Fruit fly (Drosophila melanogaster) whole organism, prepupa: ENCODE results near the gene Elo68beta.

Experiments
- Blimp-1 ChIP-seq: fragments of 200-800 bp; sonication (Bioruptor generic); optimal IDR thresholded peaks from 3 replicates; lab custom pipeline; 2017; ENCODE audit warnings: missing biosample characterization, missing genetic modification characterization, mild to moderate bottlenecking, moderate library complexity, missing genetic modification reagents
- CG10631 ChIP-seq: fragments of 200-800 bp; sonication (Bioruptor generic); optimal IDR thresholded peaks from 2 replicates; lab custom pipeline; 2016; ENCODE audit warnings: missing biosample characterization, missing genetic modification characterization
- CG10669 ChIP-seq: fragments of 200-800 bp; sonication (Bioruptor generic); optimal IDR thresholded peaks from 3 replicates; lab custom pipeline; 2018; ENCODE audit warnings: missing biosample characterization, mild to moderate bottlenecking, missing genetic modification characterization, moderate library complexity
- CG11294 ChIP-seq: fragments of 200-800 bp; sonication (Bioruptor generic); IDR thresholded peaks from 2 replicates; pipeline ENCODE4 v1.3.6; 2022; ENCODE audit warnings: missing biosample characterization, missing genetic modification characterization
- CG15336 ChIP-seq: fragments of 200-800 bp; sonication (Bioruptor generic); IDR thresholded peaks from 2 replicates; pipeline ENCODE4 v1.3.6; 2022; ENCODE audit warnings: missing biosample characterization, missing genetic modification characterization
- CG1621 ChIP-seq: fragments of 200-800 bp; sonication (Bioruptor generic); optimal IDR thresholded peaks from 3 replicates; lab custom pipeline; 2018; ENCODE audit warnings: missing biosample characterization, mild to moderate bottlenecking, missing genetic modification characterization
- CG16779 ChIP-seq: fragments of 200-800 bp; sonication (Bioruptor generic); optimal IDR thresholded peaks from 3 replicates; lab custom pipeline; 2017; ENCODE audit warnings: missing biosample characterization, mild to moderate bottlenecking, missing genetic modification characterization
- CG3032 ChIP-seq: fragments of 200-800 bp; optimal IDR thresholded peaks from 2 replicates; lab custom pipeline; 2019; ENCODE audit warnings: missing biosample characterization, mild to moderate bottlenecking, missing genetic modification characterization, moderate library complexity
- CG31627 ChIP-seq: fragments of 200-800 bp; sonication (Bioruptor generic); optimal IDR thresholded peaks from 3 replicates; lab custom pipeline; 2016; ENCODE audit warnings: missing biosample characterization, missing genetic modification characterization
- CG32006 ChIP-seq: fragments of 200-800 bp; sonication (Bioruptor generic); optimal IDR thresholded peaks from 3 replicates; lab custom pipeline; 2017; ENCODE audit warnings: missing biosample characterization, mild to moderate bottlenecking, missing genetic modification characterization
- CG34406 ChIP-seq: fragments of 200-800 bp; sonication (Bioruptor generic); optimal IDR thresholded peaks from 3 replicates; lab custom pipeline; 2016; ENCODE audit warnings: missing biosample characterization, missing genetic modification characterization
- CG3919 ChIP-seq: fragments of 200-800 bp; sonication (Bioruptor generic); optimal IDR thresholded peaks from 3 replicates; lab custom pipeline; 2016; ENCODE audit warnings: missing biosample characterization, missing genetic modification characterization
- CG6163 ChIP-seq: fragments of 200-800 bp; sonication (Bioruptor generic); IDR thresholded peaks from 3 replicates; pipeline ENCODE4 v1.3.6; 2022; ENCODE audit warnings: missing biosample characterization, missing genetic modification characterization
- CG6792 ChIP-seq: fragments of 200-800 bp; sonication (Bioruptor generic); optimal IDR thresholded peaks from 3 replicates; lab custom pipeline; 2016; ENCODE audit warnings: missing biosample characterization, missing genetic modification characterization
- CG7368 ChIP-seq: fragments of 200-800 bp; sonication (Bioruptor generic); optimal IDR thresholded peaks from 3 replicates; lab custom pipeline; 2016; ENCODE audit warnings: missing biosample characterization, missing genetic modification characterization
- CG8119 ChIP-seq: fragments of 200-800 bp; sonication (Bioruptor generic); IDR thresholded peaks from 3 replicates; pipeline ENCODE4 v1.3.6; 2022; ENCODE audit warnings: missing biosample characterization, missing genetic modification characterization
- CG8632 ChIP-seq: fragments of 200-800 bp; sonication (Bioruptor generic); optimal IDR thresholded peaks from 3 replicates; lab custom pipeline; 2016; ENCODE audit warnings: missing biosample characterization, missing genetic modification characterization
- CG9139 ChIP-seq: fragments of 200-800 bp; sonication (Bioruptor generic); optimal IDR thresholded peaks from 3 replicates; lab custom pipeline; 2017; ENCODE audit warnings: missing biosample characterization, mild to moderate bottlenecking, missing genetic modification characterization
- Ets21C ChIP-seq: fragments of 200-800 bp; sonication (Bioruptor generic); optimal IDR thresholded peaks from 3 replicates; lab custom pipeline; 2016; ENCODE audit warnings: missing biosample characterization, missing genetic modification characterization
- Ets96B ChIP-seq: fragments of 200-800 bp; optimal IDR thresholded peaks from 2 replicates; lab custom pipeline; 2019; ENCODE audit warnings: missing biosample characterization, mild to moderate bottlenecking, missing genetic modification characterization, moderate library complexity
- Gug ChIP-seq: fragments of 200-800 bp; sonication (Bioruptor generic); IDR thresholded peaks from 2 replicates; pipeline ENCODE4 v1.3.6; 2022; ENCODE audit warnings: missing biosample characterization, missing genetic modification characterization
- Hr38 ChIP-seq: sonication (Bioruptor generic); optimal IDR thresholded peaks from 2 replicates; lab custom pipeline; 2016; ENCODE audit warnings: missing biosample characterization, missing genetic modification characterization
- Lpt ChIP-seq: fragments of 200-800 bp; sonication (Bioruptor generic); optimal IDR thresholded peaks from 3 replicates; lab custom pipeline; 2016; ENCODE audit warnings: missing biosample characterization, missing genetic modification characterization
- OdsH ChIP-seq: fragments of 200-800 bp; sonication (Bioruptor generic); optimal IDR thresholded peaks from 3 replicates; lab custom pipeline; 2016; ENCODE audit warnings: missing biosample characterization, missing genetic modification characterization
- Smox ChIP-seq: fragments of 200-800 bp; sonication (Bioruptor generic); optimal IDR thresholded peaks from 3 replicates; lab custom pipeline; 2016; ENCODE audit warnings: missing biosample characterization, missing genetic modification characterization
- Sox102F ChIP-seq: fragments of 200-800 bp; sonication (Bioruptor generic); optimal IDR thresholded peaks from 2 replicates; lab custom pipeline; 2016; ENCODE audit warnings: missing biosample characterization, mild to moderate bottlenecking, missing genetic modification characterization
- Sox14 ChIP-seq: fragments of 200-800 bp; sonication (Bioruptor generic); optimal IDR thresholded peaks from 3 replicates; lab custom pipeline; 2016; ENCODE audit warnings: missing biosample characterization, missing genetic modification characterization
- Sox15 ChIP-seq: fragments of 200-800 bp; sonication (Bioruptor generic); optimal IDR thresholded peaks from 3 replicates; lab custom pipeline; 2016; ENCODE audit warnings: missing biosample characterization, missing genetic modification characterization
- achi ChIP-seq: fragments of 200-800 bp; sonication (Bioruptor generic); optimal IDR thresholded peaks from 3 replicates; lab custom pipeline; 2016; ENCODE audit warnings: missing biosample characterization, missing genetic modification characterization
- acj6 ChIP-seq: fragments of 200-800 bp; sonication (Bioruptor generic); optimal IDR thresholded peaks from 3 replicates; lab custom pipeline; 2016; ENCODE audit warnings: missing biosample characterization, missing genetic modification characterization
- dac ChIP-seq: fragments of 200-800 bp; sonication (Bioruptor generic); optimal IDR thresholded peaks from 2 replicates; lab custom pipeline; 2017; ENCODE audit warnings: missing biosample characterization, mild to moderate bottlenecking, missing genetic modification characterization
- dsx ChIP-seq: fragments of 200-800 bp; optimal IDR thresholded peaks from 3 replicates; lab custom pipeline; 2019; ENCODE audit warnings: missing biosample characterization, mild to moderate bottlenecking, missing genetic modification characterization, moderate library complexity; ENCODE audit not compliant: poor library complexity, severe bottlenecking
- eg ChIP-seq: fragments of 200-800 bp; sonication (Bioruptor generic); IDR thresholded peaks from 3 replicates; pipeline ENCODE4 v1.3.6; 2022; ENCODE audit warnings: missing biosample characterization, missing genetic modification characterization
- esn ChIP-seq: fragments of 200-800 bp; sonication (Bioruptor generic); optimal IDR thresholded peaks from 2 replicates; lab custom pipeline; 2016; ENCODE audit warnings: missing biosample characterization, mild to moderate bottlenecking, missing genetic modification characterization, moderate library complexity
- fd59A ChIP-seq: fragments of 200-800 bp; sonication (Bioruptor generic); optimal IDR thresholded peaks from 2 replicates; lab custom pipeline; 2017; ENCODE audit warnings: missing biosample characterization, mild to moderate bottlenecking, missing genetic modification characterization, missing genetic modification reagents
- fd85E ChIP-seq: fragments of 200-800 bp; sonication (Bioruptor generic); optimal IDR thresholded peaks from 3 replicates; lab custom pipeline; 2016; ENCODE audit warnings: missing biosample characterization, missing genetic modification characterization
- fkh ChIP-seq: fragments of 200-800 bp; sonication (Bioruptor generic); optimal IDR thresholded peaks from 3 replicates; lab custom pipeline; 2017; ENCODE audit warnings: missing biosample characterization, mild to moderate bottlenecking, missing genetic modification characterization, moderate library complexity
- lz ChIP-seq: fragments of 200-800 bp; sonication (Bioruptor generic); optimal IDR thresholded peaks from 3 replicates; lab custom pipeline; 2016; ENCODE audit warnings: missing biosample characterization, missing genetic modification characterization
- net ChIP-seq: fragments of 200-800 bp; sonication (Bioruptor generic); optimal IDR thresholded peaks from 3 replicates; lab custom pipeline; 2016; ENCODE audit warnings: missing biosample characterization, missing genetic modification characterization
- pdm3 ChIP-seq: fragments of 200-800 bp; sonication (Bioruptor generic); optimal IDR thresholded peaks from 3 replicates; lab custom pipeline; 2016; ENCODE audit warnings: missing biosample characterization, missing genetic modification characterization
- salr ChIP-seq, 2 experiments: fragments of 200-800 bp; sonication (Bioruptor generic); optimal IDR thresholded peaks; 3 replicates each; lab custom pipeline; 2016 to 2018; ENCODE audit warnings: missing biosample characterization in 2 of 2, missing genetic modification characterization in 2 of 2, mild to moderate bottlenecking in 1 of 2
- spab ChIP-seq: fragments of 200-800 bp; sonication (Bioruptor generic); optimal IDR thresholded peaks from 2 replicates; lab custom pipeline; 2017; ENCODE audit warnings: missing biosample characterization, mild to moderate bottlenecking, missing genetic modification characterization, missing genetic modification reagents
- svp ChIP-seq: fragments of 200-800 bp; sonication (Bioruptor generic); peaks from one replicate; lab custom pipeline; 2016; ENCODE audit warnings: missing biosample characterization, missing genetic modification characterization
- topi ChIP-seq: fragments of 200-800 bp; sonication (Bioruptor generic); optimal IDR thresholded peaks from 3 replicates; lab custom pipeline; 2016; ENCODE audit warnings: missing biosample characterization, missing genetic modification characterization
- vri ChIP-seq: fragments of 200-800 bp; sonication (Bioruptor generic); optimal IDR thresholded peaks from 3 replicates; lab custom pipeline; 2016; ENCODE audit warnings: missing biosample characterization, mild to moderate bottlenecking, missing genetic modification characterization

The Elo68beta gene

dm6 chr3L:11103773-11104172 is 2.3 kb upstream of the Elo68beta start, which contains the start of gene CG32071:
Gene CG32071, minus strand, starts transcription at chr3L:11103873.
- no peak for TF ChIP-seq CG3919 (GFP tag; lab: Kevin White, UChicago)
- TF ChIP-seq CG15336 (GFP tag; lab: Robert Waterston, UW): no peak
- TF ChIP-seq esn (GFP tag; lab: Kevin White, UChicago): no peak
- TF ChIP-seq Gug: no peak
- no peak for TF ChIP-seq CG7368 (GFP tag; lab: Kevin White, UChicago)
- no peak for TF ChIP-seq CG8632 (GFP tag; lab: Kevin White, UChicago)
- no peak for TF ChIP-seq lz
- TF ChIP-seq pdm3: no peak
- no peak for TF ChIP-seq Blimp-1 (GFP tag; lab: Kevin White, UChicago)
- no peak for TF ChIP-seq salr (GFP tag; optimal IDR thresholded peaks at IDR 0.05; lab: Kevin White, UChicago)
- no peak for TF ChIP-seq CG9139 (GFP tag; lab: Kevin White, UChicago)
- TF ChIP-seq topi (GFP tag; lab: Kevin White, UChicago): no peak
- TF ChIP-seq Lpt: no peak
- TF ChIP-seq CG32006 (GFP tag; lab: Kevin White, UChicago): no peak

- TF ChIP-seq CG32006 (GFP tag; lab: Kevin White, UChicago): no peak
- TF ChIP-seq lz: no peak
- TF ChIP-seq achi (GFP tag; lab: Kevin White, UChicago): no peak
- TF ChIP-seq Hr38 (GFP tag; lab: Kevin White, UChicago): no peak
- no peak for TF ChIP-seq svp (GFP tag; lab: Kevin White, UChicago)
- no peak for TF ChIP-seq CG16779 (tag; lab: Kevin White, UChicago)
- no peak for TF ChIP-seq Lpt
- no peak for TF ChIP-seq Sox14 (GFP tag; lab: Kevin White, UChicago)
- no peak for TF ChIP-seq OdsH (GFP tag; lab: Kevin White, UChicago)
Observed at dm6 chr3L:11102930-11103329, 1.4 kb upstream of the Elo68beta start, which contains the start of gene Elo68alpha. Gene Elo68alpha, minus strand, starts transcription at chr3L:11103030.

dm6 chr3L:11097982-11098663 is 3.4 kb downstream of the Elo68beta start, which contains the start of the genes Irbp18 and APP-BP1:
Gene Irbp18, minus strand, starts transcription at chr3L:11098186.
Gene APP-BP1, plus strand, starts transcription at chr3L:11098412.
- TF ChIP-seq salr (GFP tag; optimal IDR thresholded peaks at IDR 0.05; lab: Kevin White, UChicago): peak; percentile 87 to 96
- peak; percentile 97 for TF ChIP-seq topi (GFP tag; lab: Kevin White, UChicago)
- TF ChIP-seq CG34406 (GFP tag; lab: Kevin White, UChicago): peak; percentile 95
- peak; percentile 97 for TF ChIP-seq Sox102F (GFP tag; lab: Kevin White, UChicago)
- peak; percentile 95 for TF ChIP-seq CG3919 (GFP tag; lab: Kevin White, UChicago)
- TF ChIP-seq Sox14 (GFP tag; lab: Kevin White, UChicago): peak; percentile 97
- peak; percentile 74 for TF ChIP-seq fd85E
- TF ChIP-seq Sox15 (GFP tag; lab: Kevin White, UChicago): peak; percentile 94
- TF ChIP-seq Smox (GFP tag; lab: Kevin White, UChicago): peak; percentile 96
- TF ChIP-seq net (GFP tag; lab: Kevin White, UChicago): peak; percentile 95
- peak; percentile 93 for TF ChIP-seq Ets21C (GFP tag; lab: Kevin White, UChicago)
- peak; percentile 93 for TF ChIP-seq CG6792 (GFP tag; lab: Kevin White, UChicago)
- peak; percentile 90 for TF ChIP-seq Ets96B (tag; lab: Kevin White, UChicago)
- TF ChIP-seq CG32006 (GFP tag; lab: Kevin White, UChicago): peak; percentile 97
- TF ChIP-seq CG31627 (GFP tag; lab: Kevin White, UChicago): peak; percentile 97
- TF ChIP-seq CG6163 (GFP tag; lab: Robert Waterston, UW): peak; percentile 89
- TF ChIP-seq CG11294: peak; percentile 77
- peak; percentile 95 for TF ChIP-seq CG10631 (GFP tag; lab: Kevin White, UChicago)
- peak; percentile 97 for TF ChIP-seq lz
- TF ChIP-seq svp (GFP tag; lab: Kevin White, UChicago): peak; percentile 98
- peak; percentile 82 for TF ChIP-seq spab (GFP tag; lab: Kevin White, UChicago)
- peak; percentile 87 for TF ChIP-seq dsx (GFP tag; lab: Kevin White, UChicago)
- peak; percentile 92 for TF ChIP-seq eg (GFP tag; lab: Robert Waterston, UW)
- TF ChIP-seq Hr38 (GFP tag; lab: Kevin White, UChicago): peak; percentile 71
- peak; percentile 87 for TF ChIP-seq Blimp-1 (GFP tag; lab: Kevin White, UChicago)
- peak; percentile 95 for TF ChIP-seq vri
- peak; percentile 91 for TF ChIP-seq CG3032 (tag; lab: Kevin White, UChicago)
- TF ChIP-seq CG16779 (tag; lab: Kevin White, UChicago): peak; percentile 88
- TF ChIP-seq CG10669 (GFP tag; lab: Kevin White, UChicago): peak; percentile 94
- peak; percentile 92 for TF ChIP-seq fd59A
- TF ChIP-seq Lpt: peak; percentile 92
- TF ChIP-seq CG8119 (GFP tag; lab: Robert Waterston, UW): peak; percentile 90
- TF ChIP-seq dac (GFP tag; lab: Kevin White, UChicago): peak; percentile 90
- peak; percentile 88 for TF ChIP-seq CG1621 (tag; lab: Kevin White, UChicago)
- peak; percentile 79 for TF ChIP-seq CG9139 (GFP tag; lab: Kevin White, UChicago)
- TF ChIP-seq fkh: peak; percentile 84
- TF ChIP-seq acj6 (GFP tag; lab: Kevin White, UChicago): peak; percentile 96
